Worm (Caenorhabditis elegans): ENCODE measurements around the gene str-84.

str-84 gene

DNA sequence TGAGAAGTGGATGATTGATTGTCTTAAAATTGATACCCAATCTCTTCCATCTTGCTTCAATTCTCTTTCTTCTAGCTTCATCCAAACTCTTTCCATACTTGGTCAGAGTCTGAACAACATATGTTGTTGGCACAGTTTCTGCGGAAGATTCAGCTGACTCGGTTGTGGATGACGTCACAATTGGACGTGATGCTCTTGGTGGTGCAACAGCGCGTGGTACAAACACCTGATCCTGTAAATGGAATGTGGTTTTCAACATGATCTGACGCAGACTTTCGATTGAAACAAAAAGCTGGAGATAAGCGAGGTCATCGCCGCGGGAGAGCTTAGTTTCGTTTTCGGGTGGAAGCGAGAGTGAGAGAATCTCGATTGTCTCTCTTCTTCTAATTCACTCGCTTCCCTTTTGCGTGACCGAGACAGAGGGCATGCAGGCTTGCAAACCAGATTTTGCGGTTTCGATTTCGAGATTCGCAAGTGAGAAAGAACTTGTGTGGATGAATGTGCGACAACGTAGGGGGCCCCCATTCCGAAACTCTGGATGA is 38.2 kb downstream of the str-84 start:
- no peak for TF ChIP-seq lin-13 (GFP tag; optimal IDR thresholded peaks at IDR 0.05)
- TF ChIP-seq nhr-47 (tag; optimal IDR thresholded peaks at IDR 0.05), result no peak
- TF ChIP-seq blmp-1 (tag; optimal IDR thresholded peaks at IDR 0.05), result peak; percentile 99
- no peak for TF ChIP-seq isw-1 (GFP tag; IDR thresholded peaks at IDR 0.05)
- no peak for TF ChIP-seq ztf-11 (tag; optimal IDR thresholded peaks at IDR 0.05)
- no peak for TF ChIP-seq pqm-1 (tag; optimal IDR thresholded peaks at IDR 0.05)
- TF ChIP-seq skn-1 (tag; optimal IDR thresholded peaks at IDR 0.05), result no peak
- TF ChIP-seq efl-1 (optimal IDR thresholded peaks at IDR 0.05), result no peak
- TF ChIP-seq efl-1 (GFP tag; optimal IDR thresholded peaks at IDR 0.05 in 1 of 2), result peak in 1 of 2 experiments; percentile 68

- TF ChIP-seq unc-30 (tag; optimal IDR thresholded peaks at IDR 0.05), result no peak
- no peak for TF ChIP-seq F16B12.6 (tag; optimal IDR thresholded peaks at IDR 0.05)
- no peak for TF ChIP-seq lin-39 (tag; optimal IDR thresholded peaks at IDR 0.05)
- no peak for TF ChIP-seq ama-1 (optimal IDR thresholded peaks at IDR 0.05)
- TF ChIP-seq lir-3 (tag; optimal IDR thresholded peaks at IDR 0.05; ENCODE audit: poor library complexity), result no peak
- no peak for TF ChIP-seq ztf-11 (tag; optimal IDR thresholded peaks at IDR 0.05)
- TF ChIP-seq nhr-28 (tag; optimal IDR thresholded peaks at IDR 0.05), result no peak
These were observed 40.3 kb downstream of the str-84 start for ce11 chrV:8940419-8940818.

DNA sequence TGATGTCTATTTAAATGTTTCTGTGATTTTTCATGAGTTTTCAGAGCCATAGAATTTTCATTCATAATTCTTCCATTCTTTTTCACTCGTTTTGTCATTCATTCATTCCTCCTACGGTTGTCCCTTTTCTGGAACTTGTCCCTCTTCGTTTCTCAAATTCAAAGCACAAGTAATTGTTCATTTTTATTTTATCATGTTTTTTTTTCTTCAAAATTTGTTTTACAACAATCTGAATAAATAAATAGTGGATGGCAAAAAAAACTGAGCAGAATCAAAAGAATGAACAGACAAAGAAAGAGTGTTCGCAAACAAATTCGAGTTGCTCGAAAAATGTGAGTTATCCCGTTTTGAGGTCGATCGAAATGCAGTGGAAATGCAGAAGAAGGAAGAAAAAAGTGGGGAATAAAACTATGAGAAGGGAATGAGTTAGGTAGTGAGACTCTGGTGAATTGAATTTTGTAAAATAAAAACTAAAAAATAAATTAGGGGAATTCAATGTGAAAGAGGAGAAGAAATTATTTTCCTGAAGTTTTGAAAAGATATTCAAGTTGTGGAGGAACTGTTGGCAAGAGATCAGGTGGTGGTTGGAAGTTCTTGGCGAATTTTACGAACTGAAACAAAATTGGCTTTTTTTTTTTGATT is 41.2 kb downstream of the str-84 start:
- TF ChIP-seq mep-1 (tag; optimal IDR thresholded peaks at IDR 0.05) (peak; percentile 72), elt-3 (tag; optimal IDR thresholded peaks at IDR 0.05) (peak in 1 of 6 experiments; percentile 20), pqm-1 (tag; optimal IDR thresholded peaks at IDR 0.05) (no peak), pax-3 (tag; optimal IDR thresholded peaks at IDR 0.05) (no peak), swsn-7 (tag; optimal IDR thresholded peaks at IDR 0.05) (peak; percentile 32), nhr-20 (tag; optimal IDR thresholded peaks at IDR 0.05) (peak; percentile 48), ets-5 (GFP tag; IDR thresholded peaks at IDR 0.05) (no peak), sox-4 (tag; optimal IDR thresholded peaks at IDR 0.05) (no peak), nhr-237 (tag; optimal IDR thresholded peaks at IDR 0.05) (no peak), ztf-4 (tag; optimal IDR thresholded peaks at IDR 0.05) (no peak), ceh-90 (tag; optimal IDR thresholded peaks at IDR 0.05) (no peak), nhr-84 (tag; optimal IDR thresholded peaks at IDR 0.05) (no peak), grh-1 (GFP tag; IDR thresholded peaks at IDR 0.05) (no peak), jun-1 (tag; optimal IDR thresholded peaks at IDR 0.05) (no peak), sup-37 (GFP tag; optimal IDR thresholded peaks at IDR 0.05) (no peak), C04F5.9 (tag; optimal IDR thresholded peaks at IDR 0.05) (no peak), hlh-17 (GFP tag; optimal IDR thresholded peaks at IDR 0.05; ENCODE audit: borderline replicate concordance) (no peak), blmp-1 (tag; optimal IDR thresholded peaks at IDR 0.05) (peak; percentile 17), dsc-1 (tag; optimal IDR thresholded peaks at IDR 0.05) (no peak), mab-9 (GFP tag; IDR thresholded peaks at IDR 0.05) (no peak), efl-1 (optimal IDR thresholded peaks at IDR 0.05) (no peak), efl-1 (GFP tag; optimal IDR thresholded peaks at IDR 0.05 in 1 of 2) (peak in 1 of 2 experiments; percentile 8), fkh-8 (tag; optimal IDR thresholded peaks at IDR 0.05) (no peak), unc-130 (tag; optimal IDR thresholded peaks at IDR 0.05) (no peak), elt-2 (tag; optimal IDR thresholded peaks at IDR 0.05) (no peak), nhr-11 (tag; optimal IDR thresholded peaks at IDR 0.05) (no peak), nhr-77 (tag; optimal IDR thresholded peaks at IDR 0.05) (no peak), nhr-71 (tag; optimal IDR thresholded peaks at IDR 0.05) (peak; percentile 60), ces-1 (GFP tag; optimal IDR thresholded peaks at IDR 0.05) (no peak), alr-1 (tag; optimal IDR thresholded peaks at IDR 0.05; ENCODE audit: borderline replicate concordance) (no peak), rnt-1 (tag; optimal IDR thresholded peaks at IDR 0.05) (peak; percentile 26), zag-1 (tag; optimal IDR thresholded peaks at IDR 0.05) (no peak), ceh-88 (GFP tag; IDR thresholded peaks at IDR 0.05) (no peak), lin-15B (tag; optimal IDR thresholded peaks at IDR 0.05) (no peak), ceh-82 (tag; optimal IDR thresholded peaks at IDR 0.05) (no peak), xbp-1 (tag; optimal IDR thresholded peaks at IDR 0.05) (peak; percentile 1), aha-1 (tag; optimal IDR thresholded peaks at IDR 0.05) (no peak), nhr-90 (tag; optimal IDR thresholded peaks at IDR 0.05; ENCODE audit: poor library complexity) (peak; percentile 38)
